Fruit fly (Drosophila melanogaster) whole organism, embryonic: Measurements from ENCODE around the gene Lsp2.

Experiments used
- Abd-B ChIP-seq: fragments of 200-800 bp; sonication (Bioruptor generic); optimal IDR thresholded peaks from 2 replicates; lab custom pipeline; 2018; ENCODE audit warnings: missing biosample characterization, mild to moderate bottlenecking, missing genetic modification characterization, moderate library complexity
- Ada2b ChIP-seq: fragments of 200-800 bp; sonication (Bioruptor generic); IDR thresholded peaks from 2 replicates; pipeline ENCODE4 v1.3.6; 2022; ENCODE audit warnings: missing biosample characterization, missing genetic modification characterization
- CG11695 ChIP-seq: fragments of 200-800 bp; sonication (Bioruptor generic); IDR thresholded peaks from 3 replicates; pipeline ENCODE4 v1.3.6; 2022; ENCODE audit warnings: missing biosample characterization, missing genetic modification characterization
- CG15479 ChIP-seq: fragments of 200-800 bp; sonication (Bioruptor generic); optimal IDR thresholded peaks from 3 replicates; lab custom pipeline; 2019; ENCODE audit warnings: missing biosample characterization, mild to moderate bottlenecking, missing genetic modification characterization, moderate library complexity
- CG15696 ChIP-seq: fragments of 200-800 bp; sonication (Bioruptor generic); optimal IDR thresholded peaks from 2 replicates; lab custom pipeline; 2019; ENCODE audit warnings: missing biosample characterization, mild to moderate bottlenecking, missing genetic modification characterization, moderate library complexity
- CG18476 ChIP-seq: fragments of 200-800 bp; sonication (Bioruptor generic); optimal IDR thresholded peaks from 2 replicates; lab custom pipeline; 2016; ENCODE audit warnings: missing biosample characterization, mild to moderate bottlenecking, missing genetic modification characterization
- CG8478 ChIP-seq: fragments of >200 bp; optimal IDR thresholded peaks from 2 replicates; lab custom pipeline; 2018
- CG8924 ChIP-seq: fragments of 200-800 bp; optimal IDR thresholded peaks from 3 replicates; lab custom pipeline; 2019; ENCODE audit warnings: missing biosample characterization, mild to moderate bottlenecking, missing genetic modification characterization, moderate library complexity
- Dll ChIP-seq: fragments of 200-800 bp; sonication (Bioruptor generic); IDR thresholded peaks from 4 replicates; pipeline ENCODE4 v1.3.6; 2022; ENCODE audit warnings: missing biosample characterization, missing genetic modification characterization; ENCODE audit not compliant: partially characterized antibody
- Lim3 ChIP-seq: fragments of 200-800 bp; sonication (Bioruptor generic); IDR thresholded peaks from 2 replicates; pipeline ENCODE4 v1.3.6; 2022; ENCODE audit warnings: missing biosample characterization, missing genetic modification characterization
- en ChIP-seq: fragments of 200-800 bp; sonication (Bioruptor generic); optimal IDR thresholded peaks from 2 replicates; lab custom pipeline; 2016; ENCODE audit warnings: missing biosample characterization, missing genetic modification characterization
- sr ChIP-seq: fragments of 200-800 bp; sonication (Bioruptor generic); IDR thresholded peaks from 3 replicates; pipeline ENCODE4 v1.3.6; 2022; ENCODE audit warnings: missing biosample characterization, missing genetic modification characterization
- vfl ChIP-seq: fragments of 200-800 bp; sonication (Bioruptor generic); optimal IDR thresholded peaks from 2 replicates; lab custom pipeline; 2016; ENCODE audit warnings: missing biosample characterization, missing genetic modification characterization
- zfh2 ChIP-seq: fragments of 200-800 bp; sonication (Bioruptor generic); optimal IDR thresholded peaks from 2 replicates; lab custom pipeline; 2016; ENCODE audit warnings: missing biosample characterization, missing genetic modification characterization

- TF ChIP-seq CG15696 (peak; percentile 63), CG11695 (GFP tag; lab: Robert Waterston, UW) (peak; percentile 80), sr (GFP tag; lab: Robert Waterston, UW) (peak; percentile 96), Lim3 (GFP tag; lab: Robert Waterston, UW) (no peak), vfl (peak; percentile 93), Abd-B (no peak), CG18476 (GFP tag; lab: Kevin White, UChicago) (peak; percentile 75), CG8478 (lab: Kevin White, UChicago) (no peak), Ada2b (GFP tag; lab: Robert Waterston, UW) (peak; percentile 77; the same call in 1 of the 2 replicates), Dll (GFP tag; lab: Robert Waterston, UW) (peak; percentile 69; the same call in 3 of the 4 replicates), en (GFP tag; lab: Kevin White, UChicago) (peak; percentile 95), CG15479 (GFP tag; lab: Kevin White, UChicago) (peak; percentile 1), zfh2 (GFP tag; lab: Kevin White, UChicago) (peak; percentile 81), CG8924 (tag; lab: Kevin White, UChicago) (peak; percentile 82)
Measured at dm6 chr3L:12124975-12125374, 4.2 kb upstream of the Lsp2 start, which contains the start of gene yps.
